Worm (Caenorhabditis elegans): Measurements from ENCODE around the gene inx-7.

DNA sequence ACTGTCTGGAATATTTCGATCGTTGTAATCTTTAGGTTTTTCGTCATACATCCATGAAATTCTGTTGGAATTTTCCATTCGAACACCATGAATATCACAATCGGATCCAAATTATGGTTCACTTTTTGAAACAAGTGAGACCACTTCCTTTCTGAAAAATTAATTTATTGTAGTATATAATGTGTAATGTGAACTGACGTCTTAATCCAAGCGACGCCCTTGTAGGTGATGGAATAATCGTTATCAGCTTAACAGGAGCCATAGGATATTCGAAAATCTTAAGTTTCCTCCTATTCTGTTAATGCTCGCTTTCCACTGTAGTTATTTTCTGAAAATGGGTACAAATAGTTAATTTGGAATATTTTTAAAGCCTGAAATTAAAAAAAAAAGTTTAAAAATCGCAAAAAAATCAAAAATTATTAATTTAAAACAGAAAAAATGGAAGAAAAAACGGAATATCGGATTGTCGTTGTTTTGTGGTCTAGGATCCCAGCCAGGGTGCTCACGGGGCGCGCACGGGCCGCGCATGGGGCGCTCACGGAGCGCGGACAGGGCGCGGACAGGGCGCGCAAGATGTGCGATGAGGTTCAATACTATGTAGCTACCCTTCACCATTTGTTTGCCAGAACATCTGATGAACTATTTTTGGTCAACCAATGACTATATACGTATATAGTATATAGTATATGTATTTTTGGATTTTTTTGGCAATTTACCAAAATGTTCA, 15.9 kb upstream of the inx-7 start, which contains the start of gene K02B2.6:
- TF ChIP-seq efl-1 (GFP tag; optimal IDR thresholded peaks at IDR 0.05) (no peak), ztf-18 (tag; optimal IDR thresholded peaks at IDR 0.05) (no peak), ets-4 (GFP tag; optimal IDR thresholded peaks at IDR 0.05) (no peak), mel-28 (tag; optimal IDR thresholded peaks at IDR 0.05; ENCODE audit: borderline replicate concordance) (no peak)
